Fruit fly (Drosophila melanogaster) whole organism, embryonic: ENCODE measurements around the gene Npc2f.

Experiments used
- Abd-B ChIP-seq: fragments of 200-800 bp; sonication (Bioruptor generic); optimal IDR thresholded peaks from 2 replicates; lab custom pipeline; 2018; ENCODE audit warnings: missing biosample characterization, mild to moderate bottlenecking, missing genetic modification characterization, moderate library complexity
- Bdp1 ChIP-seq: fragments of 200-800 bp; sonication (Bioruptor generic); optimal IDR thresholded peaks from 3 replicates; lab custom pipeline; 2016; ENCODE audit warnings: missing biosample characterization, missing genetic modification characterization
- CG10543 ChIP-seq: fragments of 200-800 bp; sonication (Bioruptor generic); optimal IDR thresholded peaks from 3 replicates; lab custom pipeline; 2017; ENCODE audit warnings: missing biosample characterization, mild to moderate bottlenecking, missing genetic modification characterization, moderate library complexity
- CG12744 ChIP-seq: fragments of 200-800 bp; sonication (Bioruptor generic); optimal IDR thresholded peaks from 2 replicates; lab custom pipeline; 2016; ENCODE audit warnings: missing biosample characterization, missing genetic modification characterization
- CG13624 ChIP-seq: fragments of 200-800 bp; sonication (Bioruptor generic); optimal IDR thresholded peaks from 2 replicates; lab custom pipeline; 2016; ENCODE audit warnings: missing biosample characterization, missing genetic modification characterization
- CG14050 ChIP-seq: fragments of 200-800 bp; sonication (Bioruptor generic); IDR thresholded peaks from 3 replicates; pipeline ENCODE4 v1.3.6; 2022; ENCODE audit warnings: missing biosample characterization, missing genetic modification characterization
- CG15514 ChIP-seq: fragments of 200-800 bp; sonication (Bioruptor generic); optimal IDR thresholded peaks from 3 replicates; lab custom pipeline; 2017; ENCODE audit warnings: missing biosample characterization, missing genetic modification characterization, mild to moderate bottlenecking, moderate library complexity, missing genetic modification reagents
- CG17829 ChIP-seq: fragments of 200-800 bp; optimal IDR thresholded peaks from 2 replicates; lab custom pipeline; 2019; ENCODE audit warnings: missing biosample characterization, mild to moderate bottlenecking, missing genetic modification characterization, moderate library complexity
- CG18262 ChIP-seq: fragments of 200-800 bp; optimal IDR thresholded peaks from 3 replicates; lab custom pipeline; 2019; ENCODE audit warnings: missing biosample characterization, mild to moderate bottlenecking, missing genetic modification characterization, moderate library complexity
- CG2116 ChIP-seq: fragments of 200-800 bp; sonication (Bioruptor generic); optimal IDR thresholded peaks from 3 replicates; lab custom pipeline; 2018; ENCODE audit warnings: missing biosample characterization, mild to moderate bottlenecking, missing genetic modification characterization
- CG2875 ChIP-seq: fragments of 200-800 bp; sonication (Bioruptor generic); optimal IDR thresholded peaks from 2 replicates; lab custom pipeline; 2017; ENCODE audit warnings: missing biosample characterization, mild to moderate bottlenecking, missing genetic modification characterization, missing genetic modification reagents
- CG31441 ChIP-seq: fragments of 200-800 bp; sonication (Bioruptor generic); IDR thresholded peaks from 2 replicates; pipeline ENCODE4 v1.3.6; 2022; ENCODE audit warnings: missing biosample characterization, missing genetic modification characterization
- CG32767 ChIP-seq: fragments of 200-800 bp; sonication (Bioruptor generic); IDR thresholded peaks from 2 replicates; pipeline ENCODE4 v1.3.6; 2022; ENCODE audit warnings: missing biosample characterization, missing genetic modification characterization
- CG3847 ChIP-seq: fragments of 200-800 bp; sonication (Bioruptor generic); IDR thresholded peaks from 2 replicates; pipeline ENCODE4 v1.3.6; 2022; ENCODE audit warnings: missing biosample characterization, missing genetic modification characterization
- CG4424 ChIP-seq: fragments of 200-800 bp; sonication (Bioruptor generic); optimal IDR thresholded peaks from 3 replicates; lab custom pipeline; 2016; ENCODE audit warnings: missing biosample characterization, missing genetic modification characterization
- CG6175 ChIP-seq: fragments of 200-800 bp; sonication (Bioruptor generic); IDR thresholded peaks from 3 replicates; pipeline ENCODE4 v1.3.6; 2022; ENCODE audit warnings: missing biosample characterization, missing genetic modification characterization
- CG7271 ChIP-seq: fragments of 200-800 bp; sonication (Bioruptor generic); optimal IDR thresholded peaks from 2 replicates; lab custom pipeline; 2018; ENCODE audit warnings: missing biosample characterization, mild to moderate bottlenecking, missing genetic modification characterization, moderate library complexity
- CG7556 ChIP-seq: fragments of 200-800 bp; sonication (Bioruptor generic); optimal IDR thresholded peaks from 2 replicates; lab custom pipeline; 2017; ENCODE audit warnings: missing biosample characterization, mild to moderate bottlenecking, missing genetic modification characterization
- Dek ChIP-seq: fragments of 200-800 bp; sonication (Bioruptor generic); optimal IDR thresholded peaks from 3 replicates; lab custom pipeline; 2019; ENCODE audit warnings: missing biosample characterization, mild to moderate bottlenecking, missing genetic modification characterization, moderate library complexity
- Dfd ChIP-seq, 2 experiments: fragments of >200 bp; optimal IDR thresholded peaks; 2 replicates each; lab custom pipeline; 2017; ENCODE audit warnings: missing biosample characterization in 2 of 2, missing genetic modification characterization in 2 of 2
- Drgx ChIP-seq: fragments of 200-800 bp; sonication (Bioruptor generic); IDR thresholded peaks from 2 replicates; pipeline ENCODE4 v1.3.6; 2022; ENCODE audit warnings: missing biosample characterization, missing genetic modification characterization
- E2f1 ChIP-seq: fragments of 200-800 bp; sonication (Bioruptor generic); IDR thresholded peaks from 2 replicates; pipeline ENCODE4 v1.3.6; 2022; ENCODE audit warnings: missing biosample characterization, missing genetic modification characterization
- Hand ChIP-seq: fragments of 200-800 bp; sonication (Bioruptor generic); optimal IDR thresholded peaks from 2 replicates; lab custom pipeline; 2017; ENCODE audit warnings: mild to moderate bottlenecking, missing biosample characterization, missing genetic modification reagents, missing genetic modification characterization
- Hr78 ChIP-seq, 2 experiments: fragments of 200-800 bp in 1 of 2; fragments of >200 bp in 1 of 2; sonication (Bioruptor generic) in 1 of 2; optimal IDR thresholded peaks; 2 replicates each; lab custom pipeline; 2017 to 2019; ENCODE audit warnings: missing biosample characterization in 2 of 2, missing genetic modification characterization in 2 of 2, mild to moderate bottlenecking in 1 of 2, moderate library complexity in 1 of 2
- Hsf ChIP-seq: fragments of 200-800 bp; sonication (Bioruptor generic); optimal IDR thresholded peaks from 3 replicates; lab custom pipeline; 2016; ENCODE audit warnings: missing biosample characterization, missing genetic modification characterization
- Lpt ChIP-seq: fragments of >200 bp; optimal IDR thresholded peaks from 2 replicates; lab custom pipeline; 2018; ENCODE audit warnings: missing biosample characterization, missing genetic modification characterization
- NK7.1 ChIP-seq: fragments of 200-800 bp; sonication (Bioruptor generic); optimal IDR thresholded peaks from 3 replicates; lab custom pipeline; 2016; ENCODE audit warnings: missing biosample characterization, missing genetic modification characterization
- Sry-δ ChIP-seq: fragments of 200-800 bp; sonication (Bioruptor generic); optimal IDR thresholded peaks from 2 replicates; lab custom pipeline; 2016; ENCODE audit warnings: missing biosample characterization, missing genetic modification characterization
- Taf1 ChIP-seq: fragments of 200-800 bp; sonication (Bioruptor generic); IDR thresholded peaks from 2 replicates; pipeline ENCODE4 v1.3.6; 2022; ENCODE audit warnings: missing biosample characterization, missing genetic modification characterization
- ab ChIP-seq: fragments of 200-800 bp; sonication (Bioruptor generic); optimal IDR thresholded peaks from 2 replicates; lab custom pipeline; 2016; ENCODE audit warnings: missing biosample characterization, missing genetic modification characterization
- aop ChIP-seq: fragments of 200-800 bp; sonication (Bioruptor generic); IDR thresholded peaks from 2 replicates; pipeline ENCODE4 v1.3.6; 2022; ENCODE audit warnings: missing biosample characterization, missing genetic modification characterization
- cato ChIP-seq: fragments of 200-800 bp; sonication (Bioruptor generic); optimal IDR thresholded peaks from 2 replicates; lab custom pipeline; 2016; ENCODE audit warnings: missing biosample characterization, missing genetic modification characterization, borderline replicate concordance
- chinmo ChIP-seq: fragments of 200-800 bp; sonication (Bioruptor generic); IDR thresholded peaks from 4 replicates; pipeline ENCODE4 v1.3.6; 2022; ENCODE audit warnings: missing biosample characterization, missing genetic modification characterization; ENCODE audit not compliant: partially characterized antibody
- dm ChIP-seq: fragments of 200-800 bp; sonication (Bioruptor generic); optimal IDR thresholded peaks from 3 replicates; lab custom pipeline; 2016; ENCODE audit warnings: missing biosample characterization, missing genetic modification characterization
- gce ChIP-seq: fragments of 200-800 bp; sonication (Bioruptor generic); IDR thresholded peaks from 3 replicates; pipeline ENCODE4 v1.3.6; 2022; ENCODE audit warnings: missing biosample characterization, missing genetic modification characterization
- grn ChIP-seq: fragments of 200-800 bp; sonication (Bioruptor generic); optimal IDR thresholded peaks from 3 replicates; lab custom pipeline; 2017; ENCODE audit warnings: missing biosample characterization, missing genetic modification characterization
- inv ChIP-seq: fragments of 200-800 bp; sonication (Bioruptor generic); IDR thresholded peaks from 2 replicates; pipeline ENCODE4 v1.3.6; 2022; ENCODE audit warnings: missing biosample characterization, missing genetic modification characterization; ENCODE audit not compliant: partially characterized antibody
- lola ChIP-seq, 3 experiments: fragments of >200 bp in 2 of 3; fragments of 200-800 bp in 1 of 3; sonication (Bioruptor generic) in 1 of 3; optimal IDR thresholded peaks; 2 replicates each; lab custom pipeline; 2017 to 2019; ENCODE audit warnings: missing biosample characterization in 3 of 3, missing genetic modification characterization in 3 of 3, mild to moderate bottlenecking in 1 of 3, moderate library complexity in 1 of 3
- nau ChIP-seq: fragments of 200-800 bp; sonication (Bioruptor generic); optimal IDR thresholded peaks from 3 replicates; lab custom pipeline; 2017; ENCODE audit warnings: missing biosample characterization, mild to moderate bottlenecking, missing genetic modification characterization, missing genetic modification reagents
- nmo ChIP-seq: fragments of 200-800 bp; sonication (Bioruptor generic); optimal IDR thresholded peaks from 2 replicates; lab custom pipeline; 2018; ENCODE audit warnings: missing biosample characterization, mild to moderate bottlenecking, missing genetic modification characterization, moderate library complexity
- schlank ChIP-seq: fragments of 200-800 bp; sonication (Bioruptor generic); optimal IDR thresholded peaks from 2 replicates; lab custom pipeline; 2018; ENCODE audit warnings: missing biosample characterization, mild to moderate bottlenecking, missing genetic modification characterization
- sens-2 ChIP-seq: fragments of 200-800 bp; sonication (Bioruptor generic); IDR thresholded peaks from 2 replicates; pipeline ENCODE4 v1.3.6; 2022; ENCODE audit warnings: missing biosample characterization, missing genetic modification characterization
- sna ChIP-seq: fragments of 200-800 bp; sonication (Bioruptor generic); IDR thresholded peaks from 2 replicates; pipeline ENCODE4 v1.3.6; 2022; ENCODE audit warnings: missing biosample characterization, missing genetic modification characterization; ENCODE audit not compliant: partially characterized antibody
- sr ChIP-seq: fragments of 200-800 bp; sonication (Bioruptor generic); IDR thresholded peaks from 3 replicates; pipeline ENCODE4 v1.3.6; 2022; ENCODE audit warnings: missing biosample characterization, missing genetic modification characterization
- tin ChIP-seq: fragments of 200-800 bp; sonication (Bioruptor generic); optimal IDR thresholded peaks from 3 replicates; lab custom pipeline; 2016; ENCODE audit warnings: missing biosample characterization, missing genetic modification characterization
- vnd ChIP-seq: fragments of 200-800 bp; sonication (Bioruptor generic); IDR thresholded peaks from 3 replicates; pipeline ENCODE4 v1.3.6; 2022; ENCODE audit warnings: missing biosample characterization, missing genetic modification characterization; ENCODE audit not compliant: partially characterized antibody
- wdn ChIP-seq: fragments of 200-800 bp; sonication (Bioruptor generic); IDR thresholded peaks from 2 replicates; pipeline ENCODE4 v1.3.6; 2022; ENCODE audit warnings: missing biosample characterization, missing genetic modification characterization
- zf30C ChIP-seq: fragments of 200-800 bp; sonication (Bioruptor generic); optimal IDR thresholded peaks from 3 replicates; lab custom pipeline; 2018; ENCODE audit warnings: missing biosample characterization, mild to moderate bottlenecking, missing genetic modification characterization

The Npc2f gene

dm6 chr3R:24151924-24152809, 14.5 kb downstream of the Npc2f start, which contains the start of the genes p38a and CG6178 (continued):
- TF ChIP-seq CG18262 (tag; lab: Kevin White, UChicago): peak; percentile 99
- peak; percentile 98 for TF ChIP-seq CG17829 (tag; lab: Kevin White, UChicago)
- TF ChIP-seq sna (GFP tag; lab: Robert Waterston, UW): no peak
- peak; percentile 99 for TF ChIP-seq Abd-B (GFP tag; lab: Kevin White, UChicago)
- no peak for TF ChIP-seq inv
- TF ChIP-seq cato (GFP tag; lab: Kevin White, UChicago): peak; percentile 84
- no peak for TF ChIP-seq dm (GFP tag; lab: Kevin White, UChicago)
- TF ChIP-seq lola (GFP tag; optimal IDR thresholded peaks at IDR 0.05; lab: Kevin White, UChicago): peak in 1 of 3 experiments; percentile 94
- peak; percentile 98 for TF ChIP-seq CG32767
- peak; percentile 98 for TF ChIP-seq Dek (tag; lab: Kevin White, UChicago)
- no peak for TF ChIP-seq nau (GFP tag; lab: Kevin White, UChicago)
- TF ChIP-seq NK7.1: no peak
- TF ChIP-seq ab (GFP tag; lab: Kevin White, UChicago): no peak
- TF ChIP-seq CG31441 (GFP tag; lab: Robert Waterston, UW): peak; percentile 99
- TF ChIP-seq CG7271 (tag; lab: Kevin White, UChicago): peak; percentile 52
- peak; percentile 83 for TF ChIP-seq sens-2
- peak; percentile 91 for TF ChIP-seq CG6175 (GFP tag; lab: Robert Waterston, UW)
- TF ChIP-seq CG4424: peak; percentile 94
- TF ChIP-seq CG10543 (GFP tag; lab: Kevin White, UChicago): peak; percentile 96
- TF ChIP-seq Sry-δ: peak; percentile 46
- TF ChIP-seq Dfd (GFP tag; optimal IDR thresholded peaks at IDR 0.05; lab: Kevin White, UChicago): no peak
- peak; percentile 84 for TF ChIP-seq grn (GFP tag; lab: Kevin White, UChicago)
- TF ChIP-seq E2f1 (GFP tag; lab: Robert Waterston, UW): peak; percentile 97
- TF ChIP-seq Hsf (GFP tag; lab: Kevin White, UChicago): peak; percentile 66
- TF ChIP-seq Hr78 (GFP tag; optimal IDR thresholded peaks at IDR 0.05; lab: Kevin White, UChicago): peak in 1 of 2 experiments; percentile 83
- peak; percentile 88 for TF ChIP-seq Taf1 (GFP tag; lab: Robert Waterston, UW)
- peak; percentile 97 for TF ChIP-seq CG3847 (GFP tag; lab: Robert Waterston, UW)
- TF ChIP-seq CG2875 (GFP tag; lab: Kevin White, UChicago): peak; percentile 89
- peak; percentile 95 for TF ChIP-seq Hand (GFP tag; lab: Kevin White, UChicago)
- TF ChIP-seq CG2116 (GFP tag; lab: Kevin White, UChicago): peak; percentile 79
- TF ChIP-seq CG13624 (GFP tag; lab: Kevin White, UChicago): peak; percentile 56
- peak; percentile 90 for TF ChIP-seq gce
- no peak for TF ChIP-seq zf30C
- peak; percentile 89 for TF ChIP-seq CG15514 (GFP tag; lab: Kevin White, UChicago)
- TF ChIP-seq sr (GFP tag; lab: Robert Waterston, UW): peak; percentile 68; the same call in 2 of the 3 replicates
- no peak for TF ChIP-seq Lpt (GFP tag; lab: Kevin White, UChicago)
- TF ChIP-seq chinmo (GFP tag; lab: Robert Waterston, UW): peak; percentile 89; the same call in 3 of the 4 replicates
- peak; percentile 99 for TF ChIP-seq nmo (GFP tag; lab: Kevin White, UChicago)
- TF ChIP-seq aop (GFP tag; lab: Robert Waterston, UW): peak; percentile 63; the same call in 1 of the 2 replicates
- TF ChIP-seq CG14050: peak; percentile 96
- peak; percentile 92 for TF ChIP-seq tin (GFP tag; lab: Kevin White, UChicago)
- TF ChIP-seq Drgx (GFP tag; lab: Robert Waterston, UW): peak; percentile 98
- TF ChIP-seq Bdp1 (GFP tag; lab: Kevin White, UChicago): peak; percentile 33
- TF ChIP-seq CG12744 (GFP tag; lab: Kevin White, UChicago): no peak
- peak; percentile 97 for TF ChIP-seq CG7556 (GFP tag; lab: Kevin White, UChicago)
- TF ChIP-seq wdn: peak; percentile 95
- TF ChIP-seq schlank (tag; lab: Kevin White, UChicago): peak; percentile 85
- TF ChIP-seq vnd: no peak
